Fruit fly (Drosophila melanogaster) whole organism, embryonic: Measurements from ENCODE around the gene dgt2.

Experiments used
- CG30431 ChIP-seq: fragments of 200-800 bp; sonication (Bioruptor generic); optimal IDR thresholded peaks from 2 replicates; lab custom pipeline; 2017; ENCODE audit warnings: missing biosample characterization, missing genetic modification characterization
- Neu2 ChIP-seq: fragments of 200-800 bp; sonication (Bioruptor generic); optimal IDR thresholded peaks from 3 replicates; lab custom pipeline; 2016; ENCODE audit warnings: missing biosample characterization, missing genetic modification characterization, borderline replicate concordance
- sob ChIP-seq: fragments of 200-800 bp; sonication (Bioruptor generic); IDR thresholded peaks from 2 replicates; pipeline ENCODE4 v1.3.6; 2022; ENCODE audit warnings: missing biosample characterization, missing genetic modification characterization

- TF ChIP-seq CG30431 (GFP tag; lab: Kevin White, UChicago) (no peak), sob (GFP tag; lab: Robert Waterston, UW) (no peak), Neu2 (GFP tag; lab: Kevin White, UChicago) (no peak)
These were observed 34.4 kb downstream of the dgt2 start for dm6 chr2L:12024104-12024503.
